Worm (Caenorhabditis elegans): ENCODE measurements around the gene lipl-7.

lipl-7 gene

DNA sequence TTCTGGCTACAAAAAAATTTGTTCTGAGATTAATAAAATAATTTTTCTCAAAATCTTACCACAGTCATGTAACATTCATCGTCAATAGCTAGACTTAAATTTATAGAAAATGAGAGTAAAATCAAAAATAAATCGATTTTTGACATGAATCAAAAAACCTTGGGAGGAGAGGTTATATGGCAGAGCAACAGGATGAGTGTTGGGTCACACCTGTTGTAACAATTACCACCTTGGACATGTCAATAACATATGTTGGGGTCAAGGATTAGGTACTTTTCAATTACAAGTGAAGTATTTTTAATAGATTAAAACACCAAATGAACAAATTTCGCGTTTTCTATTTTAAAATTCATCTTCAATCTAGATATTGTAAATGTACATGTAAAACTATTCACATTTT, at the start of gene lipl-7:
Gene lipl-7, minus strand, starts transcription at position 165 of the 400 bp plus-strand sequence.
- no peak for TF ChIP-seq ztf-16 (tag; optimal IDR thresholded peaks at IDR 0.05)
- TF ChIP-seq ceh-31 (tag; optimal IDR thresholded peaks at IDR 0.05): no peak
- no peak for TF ChIP-seq lin-11 (tag; optimal IDR thresholded peaks at IDR 0.05)
- no peak for TF ChIP-seq elt-4 (tag; optimal IDR thresholded peaks at IDR 0.05)
- TF ChIP-seq hlh-8 (tag; optimal IDR thresholded peaks at IDR 0.05): no peak
- TF ChIP-seq zip-5 (tag; optimal IDR thresholded peaks at IDR 0.05): no peak
- no peak for TF ChIP-seq sdc-2 (tag; optimal IDR thresholded peaks at IDR 0.05)

DNA sequence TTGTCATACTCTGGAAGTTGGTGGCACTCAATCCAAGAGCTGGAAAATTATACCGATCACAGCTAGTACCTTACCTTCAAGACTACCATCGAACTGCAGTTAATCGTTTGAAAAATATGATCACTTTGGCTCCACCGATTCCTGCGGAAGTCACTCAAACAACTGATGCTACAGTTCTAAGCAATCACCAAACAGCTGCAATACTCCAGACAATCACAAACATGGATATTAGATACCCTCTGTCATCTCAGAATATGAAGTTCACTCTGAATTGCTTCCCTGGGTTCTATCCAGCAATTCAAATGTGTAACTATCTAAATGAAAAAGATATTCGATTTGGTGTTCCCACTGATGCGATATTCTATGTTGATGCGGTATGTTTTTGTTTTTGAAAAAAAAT, 47.0 kb upstream of the lipl-7 start:
- TF ChIP-seq dve-1 (tag; optimal IDR thresholded peaks at IDR 0.05): no peak
- TF ChIP-seq ceh-19 (GFP tag; optimal IDR thresholded peaks at IDR 0.05): no peak
- no peak for TF ChIP-seq nhr-232 (tag; optimal IDR thresholded peaks at IDR 0.05)
- no peak for TF ChIP-seq ztf-16 (tag; optimal IDR thresholded peaks at IDR 0.05)
- TF ChIP-seq pha-2 (tag; optimal IDR thresholded peaks at IDR 0.05): no peak
- no peak for TF ChIP-seq ceh-9 (tag; optimal IDR thresholded peaks at IDR 0.05)
- TF ChIP-seq ceh-34 (tag; optimal IDR thresholded peaks at IDR 0.05): no peak
- no peak for TF ChIP-seq nfya-1 (tag; optimal IDR thresholded peaks at IDR 0.05)
- no peak for TF ChIP-seq ceh-45 (GFP tag; IDR thresholded peaks at IDR 0.05)
- no peak for TF ChIP-seq ceh-18 (tag; optimal IDR thresholded peaks at IDR 0.05)
- no peak for TF ChIP-seq odd-2 (tag; optimal IDR thresholded peaks at IDR 0.05)
- no peak for TF ChIP-seq ceh-14 (tag; optimal IDR thresholded peaks at IDR 0.05)
- TF ChIP-seq ceh-31 (tag; optimal IDR thresholded peaks at IDR 0.05): no peak
- no peak for TF ChIP-seq pag-3 (tag; optimal IDR thresholded peaks at IDR 0.05; ENCODE audit: borderline replicate concordance)
- TF ChIP-seq ceh-22 (tag; optimal IDR thresholded peaks at IDR 0.05): no peak
- TF ChIP-seq ceh-24 (tag; optimal IDR thresholded peaks at IDR 0.05): no peak
- TF ChIP-seq unc-55 (GFP tag; optimal IDR thresholded peaks at IDR 0.05): no peak
- TF ChIP-seq hlh-30 (tag; optimal IDR thresholded peaks at IDR 0.05; ENCODE audit: insufficient read depth): no peak

DNA sequence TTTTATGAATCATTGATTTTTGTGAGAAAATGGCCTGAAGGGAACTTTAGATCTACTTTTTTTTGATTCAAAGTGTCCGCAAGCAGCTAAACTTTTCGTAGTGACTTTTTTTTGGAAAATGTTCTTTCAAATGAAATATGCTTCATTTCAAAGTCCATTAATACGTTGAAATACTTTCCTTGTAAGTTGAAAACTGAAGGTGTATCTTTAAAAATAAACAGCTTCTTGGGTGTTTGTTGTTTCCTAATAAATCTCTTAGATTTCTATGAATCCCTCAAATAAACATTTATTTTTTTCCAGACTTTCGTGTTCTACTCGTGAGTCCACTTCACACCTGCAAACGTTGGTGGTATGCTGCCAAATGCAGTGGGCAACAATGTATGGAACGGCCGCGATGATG, 45.0 kb upstream of the lipl-7 start, which contains the start of gene ebax-1:
Gene ebax-1, plus strand, starts transcription at position 301 of the 400 bp plus-strand sequence.
- TF ChIP-seq pqm-1 (tag; optimal IDR thresholded peaks at IDR 0.05): no peak
- no peak for TF ChIP-seq ceh-9 (tag; optimal IDR thresholded peaks at IDR 0.05)
- TF ChIP-seq T23F11.4 (GFP tag; optimal IDR thresholded peaks at IDR 0.05): no peak
- TF ChIP-seq ceh-45 (GFP tag; IDR thresholded peaks at IDR 0.05): no peak
- TF ChIP-seq dve-1 (tag; optimal IDR thresholded peaks at IDR 0.05): no peak
- TF ChIP-seq gmeb-2 (tag; optimal IDR thresholded peaks at IDR 0.05): no peak
- no peak for TF ChIP-seq nhr-11 (tag; optimal IDR thresholded peaks at IDR 0.05)
- TF ChIP-seq fax-1 (tag; optimal IDR thresholded peaks at IDR 0.05): no peak
- no peak for TF ChIP-seq pag-3 (tag; optimal IDR thresholded peaks at IDR 0.05; ENCODE audit: borderline replicate concordance)
- no peak for TF ChIP-seq elt-4 (tag; optimal IDR thresholded peaks at IDR 0.05)
- TF ChIP-seq C38D4.7 (GFP tag; optimal IDR thresholded peaks at IDR 0.05): no peak
- no peak for TF ChIP-seq K02D7.2 (tag; optimal IDR thresholded peaks at IDR 0.05)
- no peak for TF ChIP-seq lin-11 (tag; optimal IDR thresholded peaks at IDR 0.05)

ce11 chrIV:10285328-10285727, 43.7 kb upstream of the lipl-7 start:
- TF ChIP-seq ahr-1 (tag; optimal IDR thresholded peaks at IDR 0.05): no peak
- TF ChIP-seq pha-4 (tag; optimal IDR thresholded peaks at IDR 0.05): no peak
- TF ChIP-seq ets-4 (tag; optimal IDR thresholded peaks at IDR 0.05): no peak
- no peak for TF ChIP-seq nhr-232 (tag; optimal IDR thresholded peaks at IDR 0.05)
- TF ChIP-seq fax-1 (tag; optimal IDR thresholded peaks at IDR 0.05): no peak
- TF ChIP-seq tbx-2 (tag; optimal IDR thresholded peaks at IDR 0.05): no peak
- TF ChIP-seq C38D4.7 (GFP tag; optimal IDR thresholded peaks at IDR 0.05): no peak
- TF ChIP-seq ceh-6 (GFP tag; optimal IDR thresholded peaks at IDR 0.05): no peak
- no peak for TF ChIP-seq ceh-45 (GFP tag; IDR thresholded peaks at IDR 0.05)
- no peak for TF ChIP-seq pat-9 (tag; optimal IDR thresholded peaks at IDR 0.05)
- TF ChIP-seq pqm-1 (tag; optimal IDR thresholded peaks at IDR 0.05): no peak
- TF ChIP-seq unc-42 (tag; optimal IDR thresholded peaks at IDR 0.05): no peak
- TF ChIP-seq gmeb-2 (tag; optimal IDR thresholded peaks at IDR 0.05): no peak
- TF ChIP-seq C08G9.2 (tag; optimal IDR thresholded peaks at IDR 0.05): no peak
- TF ChIP-seq unc-86 (tag; optimal IDR thresholded peaks at IDR 0.05): no peak
